Worm (Caenorhabditis elegans) whole organism, late embryonic: ENCODE data around the gene nhr-87.

Experiments
- C08G9.2 ChIP-seq: sonication (generic microtip); optimal IDR thresholded peaks from 2 replicates; lab custom pipeline; 2016; ENCODE audit warnings: mild to moderate bottlenecking, missing genetic modification characterization, moderate library complexity, missing compliant biosample characterization
- C38D4.7 ChIP-seq: fragments of 200-800 bp; sonication (Bioruptor generic); optimal IDR thresholded peaks from 2 replicates; lab custom pipeline; 2018; ENCODE audit warnings: mild to moderate bottlenecking, missing genetic modification characterization, moderate library complexity, missing compliant biosample characterization
- K09A11.1 ChIP-seq: sonication (generic microtip); optimal IDR thresholded peaks from 2 replicates; lab custom pipeline; 2017; ENCODE audit warnings: antibody characterized with exemption, mild to moderate bottlenecking, missing genetic modification characterization, missing compliant biosample characterization; ENCODE audit not compliant: insufficient read depth
- T23F11.4 ChIP-seq: fragments of 200-800 bp; sonication (Bioruptor generic); optimal IDR thresholded peaks from 2 replicates; lab custom pipeline; 2018; ENCODE audit warnings: mild to moderate bottlenecking, missing genetic modification characterization, missing compliant biosample characterization
- Y22D7AL.16 ChIP-seq: sonication (generic microtip); optimal IDR thresholded peaks from 2 replicates; lab custom pipeline; 2016; ENCODE audit warnings: missing genetic modification characterization, missing compliant biosample characterization
- ahr-1 ChIP-seq: sonication (generic microtip); optimal IDR thresholded peaks from 2 replicates; lab custom pipeline; 2016; ENCODE audit warnings: missing genetic modification characterization, missing compliant biosample characterization
- ama-1 ChIP-seq: fragments of 150-350 bp; optimal IDR thresholded peaks from 2 replicates; lab custom pipeline; 2014
- ceh-14 ChIP-seq: sonication (generic microtip); optimal IDR thresholded peaks from 2 replicates; lab custom pipeline; 2016; ENCODE audit warnings: missing genotype, missing genetic modification characterization, missing compliant biosample characterization
- ceh-18 ChIP-seq: sonication (generic microtip); optimal IDR thresholded peaks from 2 replicates; lab custom pipeline; 2016; ENCODE audit warnings: missing genetic modification characterization, missing compliant biosample characterization
- ceh-19 ChIP-seq: fragments of 200-800 bp; sonication (Bioruptor generic); optimal IDR thresholded peaks from 2 replicates; lab custom pipeline; 2018; ENCODE audit warnings: mild to moderate bottlenecking, missing genetic modification characterization, missing compliant biosample characterization
- ceh-2 ChIP-seq: sonication (generic microtip); optimal IDR thresholded peaks from 2 replicates; lab custom pipeline; 2016; ENCODE audit warnings: missing genotype, missing genetic modification characterization, missing compliant biosample characterization
- ceh-22 ChIP-seq: sonication (generic microtip); optimal IDR thresholded peaks from 2 replicates; lab custom pipeline; 2017; ENCODE audit warnings: missing biosample characterization, missing genetic modification characterization
- ceh-24 ChIP-seq: sonication (generic microtip); optimal IDR thresholded peaks from 2 replicates; lab custom pipeline; 2016; ENCODE audit warnings: mild to moderate bottlenecking, missing genetic modification characterization, missing compliant biosample characterization
- ceh-31 ChIP-seq: sonication (generic microtip); optimal IDR thresholded peaks from 2 replicates; lab custom pipeline; 2016; ENCODE audit warnings: missing genetic modification characterization, missing compliant biosample characterization
- ceh-34 ChIP-seq: sonication (generic microtip); optimal IDR thresholded peaks from 2 replicates; lab custom pipeline; 2016; ENCODE audit warnings: mild to moderate bottlenecking, missing genetic modification characterization, missing compliant biosample characterization
- ceh-45 ChIP-seq: fragments of 200-800 bp; sonication (Bioruptor generic); IDR thresholded peaks from 2 replicates; pipeline ENCODE4 v1.3.6; 2022; ENCODE audit warnings: missing genetic modification reagents, missing genetic modification characterization, missing compliant biosample characterization
- elt-4 ChIP-seq: sonication (generic microtip); optimal IDR thresholded peaks from 2 replicates; lab custom pipeline; 2016; ENCODE audit warnings: missing genetic modification characterization, missing compliant biosample characterization
- ets-4 ChIP-seq: sonication (generic microtip); optimal IDR thresholded peaks from 2 replicates; lab custom pipeline; 2016; ENCODE audit warnings: missing genetic modification characterization, missing compliant biosample characterization
- fax-1 ChIP-seq: sonication (generic microtip); optimal IDR thresholded peaks from 2 replicates; lab custom pipeline; 2016; ENCODE audit warnings: missing genotype, missing genetic modification characterization, missing compliant biosample characterization
- gmeb-2 ChIP-seq: sonication (generic microtip); optimal IDR thresholded peaks from 2 replicates; lab custom pipeline; 2016; ENCODE audit warnings: missing genetic modification characterization, inconsistent platforms, missing compliant biosample characterization
- hlh-15 ChIP-seq: sonication (generic microtip); optimal IDR thresholded peaks from 2 replicates; lab custom pipeline; 2016; ENCODE audit warnings: missing genetic modification characterization, missing compliant biosample characterization
- hlh-8 ChIP-seq: sonication (generic microtip); optimal IDR thresholded peaks from 2 replicates; lab custom pipeline; 2016; ENCODE audit warnings: missing genotype, missing genetic modification characterization, missing compliant biosample characterization
- lim-6 ChIP-seq: sonication (generic microtip); optimal IDR thresholded peaks from 2 replicates; lab custom pipeline; 2016; ENCODE audit warnings: missing genetic modification characterization, missing compliant biosample characterization
- madf-2 ChIP-seq: sonication (generic microtip); optimal IDR thresholded peaks from 2 replicates; lab custom pipeline; 2017; ENCODE audit warnings: missing genetic modification characterization, missing compliant biosample characterization
- mec-3 ChIP-seq: sonication (generic microtip); optimal IDR thresholded peaks from 2 replicates; lab custom pipeline; 2016; ENCODE audit warnings: borderline replicate concordance, missing genetic modification characterization, missing compliant biosample characterization
- nfya-1 ChIP-seq: sonication (generic microtip); optimal IDR thresholded peaks from 2 replicates; lab custom pipeline; 2017; ENCODE audit warnings: missing genetic modification characterization, mild to moderate bottlenecking, missing compliant biosample characterization, antibody characterized with exemption, moderate library complexity
- nhr-11 ChIP-seq: fragments of 150-350 bp; optimal IDR thresholded peaks from 2 replicates; lab custom pipeline; 2014; ENCODE audit warnings: missing biosample characterization, missing genetic modification characterization
- npax-4 ChIP-seq: sonication (generic microtip); optimal IDR thresholded peaks from 2 replicates; lab custom pipeline; 2016; ENCODE audit warnings: missing genetic modification characterization, missing compliant biosample characterization
- odd-2 ChIP-seq: sonication (generic microtip); optimal IDR thresholded peaks from 2 replicates; lab custom pipeline; 2017; ENCODE audit warnings: antibody characterized with exemption, mild to moderate bottlenecking, missing genetic modification characterization, missing compliant biosample characterization
- pag-3 ChIP-seq: sonication (generic microtip); optimal IDR thresholded peaks from 2 replicates; lab custom pipeline; 2016; ENCODE audit warnings: missing compliant biosample characterization, missing genetic modification characterization, borderline replicate concordance
- pax-1 ChIP-seq: fragments of 150-350 bp; optimal IDR thresholded peaks from 2 replicates; lab custom pipeline; 2014; ENCODE audit warnings: missing biosample characterization, missing genetic modification characterization
- pha-2 ChIP-seq: sonication (generic microtip); optimal IDR thresholded peaks from 2 replicates; lab custom pipeline; 2017; ENCODE audit warnings: mild to moderate bottlenecking, missing genetic modification characterization, missing compliant biosample characterization
- pqm-1 ChIP-seq: sonication (generic microtip); optimal IDR thresholded peaks from 2 replicates; lab custom pipeline; 2016; ENCODE audit warnings: missing genetic modification characterization, missing compliant biosample characterization
- pros-1 ChIP-seq: fragments of 150-350 bp; optimal IDR thresholded peaks from 2 replicates; lab custom pipeline; 2014; ENCODE audit warnings: missing biosample characterization, missing genetic modification reagents, missing genetic modification characterization
- rnt-1 ChIP-seq: sonication (generic microtip); optimal IDR thresholded peaks from 2 replicates; lab custom pipeline; 2016; ENCODE audit warnings: missing genetic modification characterization, missing compliant biosample characterization
- sox-4 ChIP-seq: sonication (generic microtip); optimal IDR thresholded peaks from 2 replicates; lab custom pipeline; 2017; ENCODE audit warnings: mild to moderate bottlenecking, missing genetic modification characterization, inconsistent platforms, missing compliant biosample characterization
- tbx-2 ChIP-seq: sonication (generic microtip); optimal IDR thresholded peaks from 2 replicates; lab custom pipeline; 2016; ENCODE audit warnings: missing genetic modification characterization, missing compliant biosample characterization
- tbx-7 ChIP-seq: sonication (generic microtip); optimal IDR thresholded peaks from 2 replicates; lab custom pipeline; 2016; ENCODE audit warnings: missing genotype, missing genetic modification characterization, missing compliant biosample characterization
- ttx-3 ChIP-seq: sonication (generic microtip); optimal IDR thresholded peaks from 2 replicates; lab custom pipeline; 2016; ENCODE audit warnings: missing genetic modification reagents, missing genetic modification characterization, missing compliant biosample characterization
- unc-3 ChIP-seq, 2 experiments: fragments of 200-800 bp in 1 of 2; sonication (Bioruptor generic) in 1 of 2; sonication (generic microtip) in 1 of 2; conservative IDR thresholded peaks in 1 of 2; optimal IDR thresholded peaks in 1 of 2; 2 replicates each; pipeline versions ENCODE4 v1.3.6 to Lab custom; 2016 to 2022; ENCODE audit warnings: missing compliant biosample characterization in 2 of 2, missing genetic modification characterization in 2 of 2, missing genetic modification reagents in 1 of 2
- unc-42 ChIP-seq: sonication (generic microtip); optimal IDR thresholded peaks from 2 replicates; lab custom pipeline; 2016; ENCODE audit warnings: missing genotype, missing genetic modification characterization, missing compliant biosample characterization
- unc-55 ChIP-seq: sonication (generic microtip); optimal IDR thresholded peaks from 2 replicates; lab custom pipeline; 2017; ENCODE audit warnings: missing biosample characterization, missing genetic modification reagents, missing genetic modification characterization
- unc-86 ChIP-seq: sonication (generic microtip); optimal IDR thresholded peaks from 2 replicates; lab custom pipeline; 2016; ENCODE audit warnings: missing genetic modification characterization, missing compliant biosample characterization
- zip-5 ChIP-seq: sonication (generic microtip); optimal IDR thresholded peaks from 2 replicates; lab custom pipeline; 2016; ENCODE audit warnings: missing genetic modification characterization, missing compliant biosample characterization

The nhr-87 gene

ce11 chrIV:1595802-1596201, 28.0 kb upstream of the nhr-87 start, which contains the start of gene npp-8 (continued):
- TF ChIP-seq ceh-34 (tag; lab: Kevin White, UChicago) (peak; percentile 89), pax-1 (tag; lab: Kevin White, UChicago) (no peak), rnt-1 (tag; lab: Kevin White, UChicago) (peak; percentile 90), ceh-24 (tag; lab: Kevin White, UChicago) (peak; percentile 27), ceh-14 (tag; lab: Kevin White, UChicago) (peak; percentile 91), pha-2 (tag; lab: Kevin White, UChicago) (peak; percentile 88), ceh-31 (tag; lab: Kevin White, UChicago) (peak; percentile 95), ahr-1 (peak; percentile 75), T23F11.4 (GFP tag; lab: Kevin White, UChicago) (peak; percentile 47), mec-3 (tag; lab: Kevin White, UChicago) (peak; percentile 65), unc-86 (tag; lab: Kevin White, UChicago) (peak; percentile 81), lim-6 (tag; lab: Kevin White, UChicago) (peak; percentile 79), madf-2 (tag; lab: Kevin White, UChicago) (peak; percentile 58), npax-4 (tag; lab: Kevin White, UChicago) (peak; percentile 34), ets-4 (tag; lab: Kevin White, UChicago) (peak; percentile 72), tbx-7 (peak; percentile 51), odd-2 (tag; lab: Kevin White, UChicago) (no peak), ttx-3 (peak; percentile 81), pros-1 (no peak), C08G9.2 (tag; lab: Kevin White, UChicago) (peak; percentile 86), nhr-11 (tag; lab: Kevin White, UChicago) (no peak), sox-4 (tag; lab: Kevin White, UChicago) (peak; percentile 80), C38D4.7 (GFP tag; lab: Kevin White, UChicago) (peak; percentile 69), hlh-15 (peak; percentile 56), zip-5 (peak; percentile 64), Y22D7AL.16 (tag; lab: Kevin White, UChicago) (peak; percentile 64), K09A11.1 (peak; percentile 66), ceh-22 (tag; lab: Kevin White, UChicago) (peak; percentile 50), unc-42 (tag; lab: Kevin White, UChicago) (peak; percentile 61)

DNA sequence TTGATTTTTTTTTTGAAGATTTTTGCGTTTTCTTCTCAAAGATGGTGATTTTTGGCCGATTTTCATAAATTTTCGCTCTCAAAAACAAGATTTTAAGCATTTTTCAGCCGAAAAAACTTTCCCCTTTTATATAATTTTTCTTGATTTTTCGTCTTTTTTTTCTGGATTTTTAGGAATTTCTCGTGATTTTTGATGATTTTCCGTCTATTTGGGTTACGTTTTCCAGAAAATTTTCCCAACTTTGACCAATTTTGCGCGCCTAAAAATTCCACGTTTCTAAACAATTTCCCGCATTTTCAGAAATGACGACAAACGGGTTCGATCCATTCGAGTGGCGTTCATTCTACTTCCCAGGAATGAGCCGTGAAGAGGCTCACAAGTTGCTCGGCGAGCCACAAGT, 26.8 kb upstream of the nhr-87 start, which contains the start of gene ced-2:
Gene ced-2 (plus strand): TSS at position 301 of the 400 bp plus-strand sequence.
- TF ChIP-seq ahr-1, result no peak
- no peak for TF ChIP-seq gmeb-2 (tag; lab: Kevin White, UChicago)
- TF ChIP-seq odd-2 (tag; lab: Kevin White, UChicago), result no peak
- TF ChIP-seq unc-3 (GFP tag; conservative IDR thresholded peaks at IDR 0.05; lab: Robert Waterston, UW), result no peak
- TF ChIP-seq unc-3 (tag; optimal IDR thresholded peaks at IDR 0.05; lab: Kevin White, UChicago), result no peak
- TF ChIP-seq T23F11.4 (GFP tag; lab: Kevin White, UChicago), result no peak
- no peak for TF ChIP-seq ceh-31 (tag; lab: Kevin White, UChicago)
- no peak for TF ChIP-seq zip-5
- no peak for TF ChIP-seq unc-55 (GFP tag; lab: Kevin White, UChicago)
- TF ChIP-seq lim-6 (tag; lab: Kevin White, UChicago), result no peak
- TF ChIP-seq ceh-45, result no peak

DNA sequence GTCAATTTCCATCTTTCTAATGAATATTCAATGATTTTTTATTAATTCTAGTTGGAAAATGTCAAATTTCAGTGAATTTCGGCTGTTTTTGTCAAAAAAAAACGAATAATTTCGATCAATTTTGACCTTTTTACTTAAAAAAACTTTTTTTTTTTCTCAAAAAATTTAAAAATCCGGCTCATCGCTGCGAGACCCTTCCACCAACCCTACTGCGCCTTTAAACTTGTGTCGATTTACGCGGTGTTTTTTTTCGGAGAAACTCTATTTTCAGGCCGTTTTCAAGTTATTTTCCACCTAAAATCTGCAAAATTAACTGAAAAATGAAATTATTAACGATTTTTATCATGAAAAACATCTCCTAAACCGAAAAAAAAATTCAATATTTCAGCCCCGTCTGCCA, 23.0 kb upstream of the nhr-87 start:
- no peak for TF ChIP-seq ceh-14 (tag; lab: Kevin White, UChicago)
- TF ChIP-seq ttx-3, result no peak
- no peak for TF ChIP-seq C38D4.7 (GFP tag; lab: Kevin White, UChicago)
- no peak for TF ChIP-seq nfya-1 (tag; lab: Kevin White, UChicago)
- no peak for TF ChIP-seq pag-3
- no peak for TF ChIP-seq madf-2 (tag; lab: Kevin White, UChicago)
- no peak for TF ChIP-seq ama-1 (lab: Kevin White, UChicago)
- TF ChIP-seq pqm-1 (tag; lab: Kevin White, UChicago), result no peak
- no peak for TF ChIP-seq ceh-18 (tag; lab: Kevin White, UChicago)
- no peak for TF ChIP-seq ceh-19 (GFP tag; lab: Kevin White, UChicago)
- no peak for TF ChIP-seq T23F11.4 (GFP tag; lab: Kevin White, UChicago)
- TF ChIP-seq hlh-8 (tag; lab: Kevin White, UChicago), result no peak
- no peak for TF ChIP-seq elt-4 (tag; lab: Kevin White, UChicago)
- no peak for TF ChIP-seq ceh-2
- no peak for TF ChIP-seq tbx-2 (tag; lab: Kevin White, UChicago)
- no peak for TF ChIP-seq gmeb-2 (tag; lab: Kevin White, UChicago)
- no peak for TF ChIP-seq fax-1 (tag; lab: Kevin White, UChicago)
- TF ChIP-seq unc-86 (tag; lab: Kevin White, UChicago), result no peak
- no peak for TF ChIP-seq nhr-11 (tag; lab: Kevin White, UChicago)
